Worm (Caenorhabditis elegans): ENCODE data around the gene ufc-1.

Gene ufc-1

ce11 chrIII:9309840-9310239 is 21.5 kb upstream of the ufc-1 start:
- no peak for TF ChIP-seq tbx-37 (GFP tag; conservative IDR thresholded peaks at IDR 0.05)

- TF ChIP-seq aly-1 (tag; optimal IDR thresholded peaks at IDR 0.05) (no peak), sea-1 (GFP tag; conservative IDR thresholded peaks at IDR 0.05) (no peak), hmbx-1 (tag; optimal IDR thresholded peaks at IDR 0.05) (no peak), ceh-36 (tag; optimal IDR thresholded peaks at IDR 0.05) (no peak), B0310.2 (tag; optimal IDR thresholded peaks at IDR 0.05) (no peak), flt-1 (GFP tag; IDR thresholded peaks at IDR 0.05) (no peak), ets-7 (tag; optimal IDR thresholded peaks at IDR 0.05) (no peak), tbx-37 (GFP tag; conservative IDR thresholded peaks at IDR 0.05) (no peak), tra-4 (tag; optimal IDR thresholded peaks at IDR 0.05) (no peak), hnd-1 (tag; optimal IDR thresholded peaks at IDR 0.05) (no peak), F13C5.2 (tag; optimal IDR thresholded peaks at IDR 0.05) (no peak), ceh-13 (GFP tag; optimal IDR thresholded peaks at IDR 0.05) (no peak), hmg-4 (GFP tag; optimal IDR thresholded peaks at IDR 0.05) (no peak), tbx-11 (GFP tag; IDR thresholded peaks at IDR 0.05) (no peak), scrt-1 (GFP tag; IDR thresholded peaks at IDR 0.05) (no peak), pes-1 (GFP tag; IDR thresholded peaks at IDR 0.05) (no peak)
Measured at ce11 chrIII:9314476-9314875, 16.8 kb upstream of the ufc-1 start, which contains the start of gene C40H1.8. TSS of gene C40H1.8 (plus strand) at chrIII:9314717.

DNA sequence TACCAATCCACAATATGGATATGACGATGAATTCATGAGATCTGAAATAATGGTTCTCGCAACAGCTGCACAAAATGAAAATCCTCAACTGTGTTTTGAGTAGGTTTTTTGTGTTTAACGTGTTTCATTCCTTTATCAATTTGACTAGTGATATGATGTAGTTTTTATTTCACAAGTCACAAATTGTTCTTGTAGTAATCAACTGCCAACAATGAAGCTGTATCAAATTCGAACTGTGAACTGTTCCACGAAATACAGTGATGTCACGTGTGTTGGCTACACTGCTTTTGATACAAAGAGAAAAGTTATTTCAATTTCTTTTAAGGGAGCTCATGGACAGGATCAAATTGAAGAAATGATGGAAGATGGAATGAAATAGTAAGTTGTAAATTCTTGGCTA is 16.1 kb upstream of the ufc-1 start:
- no peak for TF ChIP-seq sea-1 (GFP tag; conservative IDR thresholded peaks at IDR 0.05)
- TF ChIP-seq ets-7 (tag; optimal IDR thresholded peaks at IDR 0.05): no peak
- TF ChIP-seq aly-1 (tag; optimal IDR thresholded peaks at IDR 0.05): no peak

ce11 chrIII:9317601-9318000 is 13.7 kb upstream of the ufc-1 start:
- no peak for TF ChIP-seq B0310.2 (tag; optimal IDR thresholded peaks at IDR 0.05)
- TF ChIP-seq hmg-4 (GFP tag; optimal IDR thresholded peaks at IDR 0.05): no peak
- no peak for TF ChIP-seq F13C5.2 (tag; optimal IDR thresholded peaks at IDR 0.05)
- TF ChIP-seq ets-7 (tag; optimal IDR thresholded peaks at IDR 0.05): no peak
- TF ChIP-seq sea-1 (GFP tag; conservative IDR thresholded peaks at IDR 0.05): no peak
- no peak for TF ChIP-seq scrt-1 (GFP tag; IDR thresholded peaks at IDR 0.05)
- TF ChIP-seq tbx-37 (GFP tag; conservative IDR thresholded peaks at IDR 0.05): no peak
- TF ChIP-seq pes-1 (GFP tag; IDR thresholded peaks at IDR 0.05): no peak
- TF ChIP-seq hmbx-1 (tag; optimal IDR thresholded peaks at IDR 0.05): no peak
- no peak for TF ChIP-seq flt-1 (GFP tag; IDR thresholded peaks at IDR 0.05)
- TF ChIP-seq tbx-11 (GFP tag; IDR thresholded peaks at IDR 0.05): no peak

DNA sequence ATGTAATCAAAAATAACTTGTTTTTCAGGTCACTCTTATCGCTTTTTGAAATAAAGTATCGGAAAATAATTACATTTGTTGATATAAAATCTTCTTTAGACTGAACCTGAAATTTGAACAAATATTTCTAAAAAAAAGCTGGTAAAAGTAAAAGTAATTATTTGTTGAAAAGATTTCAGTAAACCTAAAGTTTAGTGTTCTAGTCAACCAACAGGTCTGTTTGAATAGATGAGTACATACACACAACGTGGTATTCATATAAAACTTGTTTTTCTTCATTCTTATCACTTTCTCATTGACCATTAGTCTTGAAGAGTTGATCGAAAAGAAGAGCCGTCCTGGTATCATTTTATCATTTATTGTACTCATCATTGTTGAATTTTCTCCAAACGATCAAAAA is 11.7 kb upstream of the ufc-1 start, which contains the start of gene C40H1.9:
Gene C40H1.9 (plus strand): TSS at position 301 of the 400 bp plus-strand sequence.
- TF ChIP-seq pes-1 (GFP tag; IDR thresholded peaks at IDR 0.05): no peak
- no peak for TF ChIP-seq tbx-11 (GFP tag; IDR thresholded peaks at IDR 0.05)
- TF ChIP-seq hnd-1 (tag; optimal IDR thresholded peaks at IDR 0.05): no peak
- no peak for TF ChIP-seq aly-1 (tag; optimal IDR thresholded peaks at IDR 0.05)
- TF ChIP-seq sea-1 (GFP tag; conservative IDR thresholded peaks at IDR 0.05): no peak
- TF ChIP-seq ama-1 (optimal IDR thresholded peaks at IDR 0.05): no peak
- TF ChIP-seq hmbx-1 (tag; optimal IDR thresholded peaks at IDR 0.05): no peak
- TF ChIP-seq tbx-37 (GFP tag; conservative IDR thresholded peaks at IDR 0.05): no peak
- no peak for TF ChIP-seq ceh-13 (GFP tag; optimal IDR thresholded peaks at IDR 0.05)
- no peak for TF ChIP-seq ceh-36 (tag; optimal IDR thresholded peaks at IDR 0.05)

DNA sequence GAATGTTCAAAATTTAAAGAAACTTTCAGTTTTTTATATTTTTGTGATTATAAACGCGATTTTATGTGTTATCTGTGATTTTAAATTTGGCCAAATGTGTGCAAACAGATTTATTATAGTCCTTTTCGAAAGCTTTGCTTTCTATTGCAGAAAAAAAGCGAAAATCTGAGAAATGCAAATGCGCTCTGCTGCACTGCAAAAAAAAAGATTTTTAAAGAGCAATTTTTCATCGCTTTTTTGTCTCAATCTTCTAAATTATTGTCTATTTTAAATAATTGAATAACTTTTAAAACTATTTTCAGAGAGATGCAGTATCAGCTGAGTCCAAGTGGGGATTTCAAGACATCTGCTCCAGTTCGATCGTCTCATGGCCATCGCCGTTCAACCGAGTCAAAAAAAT is 9.3 kb upstream of the ufc-1 start, which contains the start of gene cpb-1:
Gene cpb-1 (plus strand): TSS at position 301 of the 400 bp plus-strand sequence.
- TF ChIP-seq hnd-1 (tag; optimal IDR thresholded peaks at IDR 0.05): no peak
- TF ChIP-seq sea-1 (GFP tag; conservative IDR thresholded peaks at IDR 0.05): no peak
- TF ChIP-seq hmbx-1 (tag; optimal IDR thresholded peaks at IDR 0.05): no peak
- TF ChIP-seq flt-1 (GFP tag; IDR thresholded peaks at IDR 0.05): no peak
- TF ChIP-seq ama-1 (optimal IDR thresholded peaks at IDR 0.05): no peak
- no peak for TF ChIP-seq aly-1 (tag; optimal IDR thresholded peaks at IDR 0.05)
- no peak for TF ChIP-seq ceh-13 (GFP tag; optimal IDR thresholded peaks at IDR 0.05)
- no peak for TF ChIP-seq ets-7 (tag; optimal IDR thresholded peaks at IDR 0.05)
- no peak for TF ChIP-seq tbx-37 (GFP tag; conservative IDR thresholded peaks at IDR 0.05)
- TF ChIP-seq hmg-4 (GFP tag; optimal IDR thresholded peaks at IDR 0.05): no peak
- no peak for TF ChIP-seq tbx-11 (GFP tag; IDR thresholded peaks at IDR 0.05)
- no peak for TF ChIP-seq scrt-1 (GFP tag; IDR thresholded peaks at IDR 0.05)
- TF ChIP-seq B0310.2 (tag; optimal IDR thresholded peaks at IDR 0.05): no peak
- TF ChIP-seq pes-1 (GFP tag; IDR thresholded peaks at IDR 0.05): no peak
- no peak for TF ChIP-seq ceh-36 (tag; optimal IDR thresholded peaks at IDR 0.05)
- no peak for TF ChIP-seq F13C5.2 (tag; optimal IDR thresholded peaks at IDR 0.05)
- no peak for TF ChIP-seq tra-4 (tag; optimal IDR thresholded peaks at IDR 0.05)

- TF ChIP-seq tbx-11 (GFP tag; IDR thresholded peaks at IDR 0.05): no peak
- TF ChIP-seq hnd-1 (tag; optimal IDR thresholded peaks at IDR 0.05): no peak
- no peak for TF ChIP-seq tra-4 (tag; optimal IDR thresholded peaks at IDR 0.05)
- TF ChIP-seq flt-1 (GFP tag; IDR thresholded peaks at IDR 0.05): no peak
- no peak for TF ChIP-seq hmbx-1 (tag; optimal IDR thresholded peaks at IDR 0.05)
- no peak for TF ChIP-seq ets-7 (tag; optimal IDR thresholded peaks at IDR 0.05)
- no peak for TF ChIP-seq tbx-37 (GFP tag; conservative IDR thresholded peaks at IDR 0.05)
- TF ChIP-seq ama-1 (optimal IDR thresholded peaks at IDR 0.05): no peak
- no peak for TF ChIP-seq scrt-1 (GFP tag; IDR thresholded peaks at IDR 0.05)
- no peak for TF ChIP-seq F13C5.2 (tag; optimal IDR thresholded peaks at IDR 0.05)
- TF ChIP-seq hmg-4 (GFP tag; optimal IDR thresholded peaks at IDR 0.05): no peak
- TF ChIP-seq pes-1 (GFP tag; IDR thresholded peaks at IDR 0.05): no peak
- TF ChIP-seq ceh-36 (tag; optimal IDR thresholded peaks at IDR 0.05): no peak
- no peak for TF ChIP-seq sea-1 (GFP tag; conservative IDR thresholded peaks at IDR 0.05)
- no peak for TF ChIP-seq B0310.2 (tag; optimal IDR thresholded peaks at IDR 0.05)
- no peak for TF ChIP-seq aly-1 (tag; optimal IDR thresholded peaks at IDR 0.05)
Measured at ce11 chrIII:9324724-9325123, 6.6 kb upstream of the ufc-1 start, which contains the start of gene C40H1.7. TSS of gene C40H1.7 (plus strand) at chrIII:9325024.

- TF ChIP-seq sea-1 (GFP tag; conservative IDR thresholded peaks at IDR 0.05): no peak
- TF ChIP-seq tbx-37 (GFP tag; conservative IDR thresholded peaks at IDR 0.05): no peak
- TF ChIP-seq ets-7 (tag; optimal IDR thresholded peaks at IDR 0.05): no peak
- no peak for TF ChIP-seq F13C5.2 (tag; optimal IDR thresholded peaks at IDR 0.05)
- TF ChIP-seq pes-1 (GFP tag; IDR thresholded peaks at IDR 0.05): no peak
- TF ChIP-seq flt-1 (GFP tag; IDR thresholded peaks at IDR 0.05): no peak
- no peak for TF ChIP-seq aly-1 (tag; optimal IDR thresholded peaks at IDR 0.05)
- no peak for TF ChIP-seq hmg-4 (GFP tag; optimal IDR thresholded peaks at IDR 0.05)
- TF ChIP-seq scrt-1 (GFP tag; IDR thresholded peaks at IDR 0.05): no peak
- no peak for TF ChIP-seq ama-1 (optimal IDR thresholded peaks at IDR 0.05)
Measured at ce11 chrIII:9326528-9326927, 4.8 kb upstream of the ufc-1 start.

All from whole organism, early embryonic.